Fruit fly (Drosophila melanogaster) whole organism: ENCODE results near the gene Cadps.

ENCODE experiments used
- CG8478 ChIP-seq: fragments of >200 bp; optimal IDR thresholded peaks from 2 replicates; lab custom pipeline; 2018; ENCODE audit warnings: inconsistent platforms
- Dll ChIP-seq: fragments of >200 bp; optimal IDR thresholded peaks from 2 replicates; lab custom pipeline; 2017
- EcR ChIP-seq, 2 experiments: fragments of >200 bp; optimal IDR thresholded peaks; 2 replicates each; lab custom pipeline; 2017; ENCODE audit warnings: missing biosample characterization in 2 of 2, missing genetic modification characterization in 2 of 2, missing genetic modification reagents in 2 of 2
- pan ChIP-seq: fragments of >200 bp; optimal IDR thresholded peaks from 2 replicates; lab custom pipeline; 2017
- psq ChIP-seq: fragments of >200 bp; optimal IDR thresholded peaks from 2 replicates; lab custom pipeline; 2017
- usp ChIP-seq: fragments of >200 bp; optimal IDR thresholded peaks from 2 replicates; lab custom pipeline; 2017; ENCODE audit warnings: missing biosample characterization, missing genetic modification characterization, mixed read lengths

Cadps gene

DNA sequence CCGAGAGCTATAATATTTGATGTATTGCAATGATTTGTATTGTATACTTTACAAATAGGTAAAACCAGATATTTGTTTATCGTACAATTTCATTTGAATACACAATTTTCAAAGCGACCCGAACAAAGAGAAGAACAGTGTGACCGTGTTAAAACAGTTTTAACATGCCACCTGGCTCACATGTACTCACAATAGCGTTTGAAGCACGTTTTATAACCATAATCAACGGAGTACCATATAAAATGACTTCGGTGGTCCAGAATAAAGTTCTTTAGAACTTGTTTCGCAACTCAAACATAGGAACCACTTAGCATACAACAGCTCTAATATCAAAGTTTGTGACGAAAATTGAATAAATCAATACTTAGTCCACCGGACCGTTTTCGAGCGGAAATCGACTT, at the start of gene Cadps, which contains the start of gene Dyrk3:
Cadps (plus strand) TSS at position 274 of the 401 bp plus-strand sequence.
Dyrk3 (minus strand) TSS at position 150 of the 401 bp plus-strand sequence.
- TF ChIP-seq psq (lab: Kevin White, UChicago) (no peak), Dll (no peak), pan (lab: Kevin White, UChicago) (no peak), EcR (GFP tag; optimal IDR thresholded peaks at IDR 0.05; lab: Kevin White, UChicago) (no peak), CG8478 (lab: Kevin White, UChicago) (no peak), usp (GFP tag; lab: Kevin White, UChicago) (no peak)

DNA sequence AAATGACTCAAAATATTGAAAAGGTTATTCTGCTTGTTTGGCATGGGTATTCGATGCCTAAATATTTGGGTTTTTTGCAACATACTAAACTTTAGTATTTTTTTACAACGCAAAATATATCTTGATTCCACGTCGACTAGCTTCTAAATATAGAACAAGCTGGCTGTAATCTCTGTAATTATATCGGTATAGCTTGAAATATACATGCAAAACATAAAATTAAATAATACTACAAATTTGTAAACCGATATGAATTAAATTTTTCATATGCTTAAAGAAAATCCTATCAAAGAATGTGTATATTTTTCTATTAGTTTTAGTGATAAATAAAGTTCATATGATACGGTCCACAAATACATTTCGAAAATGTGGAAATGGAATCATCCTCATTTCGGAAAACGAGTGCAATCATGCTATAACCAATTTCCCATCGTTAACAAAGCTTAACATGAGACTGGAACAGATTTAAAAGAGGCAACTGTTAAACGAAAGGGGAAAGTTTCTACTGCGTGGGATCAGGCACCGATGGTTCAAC, 49.0 kb upstream of the Cadps start, which contains the start of gene pho:
pho (minus strand) TSS at position 38 of the 535 bp plus-strand sequence.
- no peak for TF ChIP-seq EcR (GFP tag; optimal IDR thresholded peaks at IDR 0.05; lab: Kevin White, UChicago)
- TF ChIP-seq usp (GFP tag; lab: Kevin White, UChicago): no peak
- TF ChIP-seq Dll: no peak
- TF ChIP-seq pan (lab: Kevin White, UChicago): no peak
- TF ChIP-seq psq (lab: Kevin White, UChicago): no peak
- no peak for TF ChIP-seq CG8478 (lab: Kevin White, UChicago)

DNA sequence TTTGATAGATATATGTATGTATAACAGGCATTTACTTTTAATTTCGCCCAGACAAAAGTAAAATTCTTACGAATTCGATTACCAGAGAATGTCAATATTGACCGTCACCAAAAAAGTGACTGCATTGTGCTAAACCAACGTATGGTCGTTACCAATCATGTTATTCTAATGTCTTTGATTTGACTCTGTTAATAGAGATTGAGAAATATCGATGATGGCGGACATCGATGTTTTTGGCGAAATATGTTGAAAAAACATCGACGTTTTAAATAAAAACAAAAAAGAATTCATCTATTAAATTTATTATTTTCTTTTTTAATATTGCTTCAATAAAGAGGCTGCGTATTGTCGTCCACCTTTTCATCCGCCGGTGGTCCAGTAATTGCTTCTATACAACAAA, 47.8 kb upstream of the Cadps start:
- TF ChIP-seq psq (lab: Kevin White, UChicago) (no peak), usp (GFP tag; lab: Kevin White, UChicago) (no peak), EcR (GFP tag; optimal IDR thresholded peaks at IDR 0.05; lab: Kevin White, UChicago) (no peak), Dll (no peak), pan (lab: Kevin White, UChicago) (no peak), CG8478 (lab: Kevin White, UChicago) (no peak)

DNA sequence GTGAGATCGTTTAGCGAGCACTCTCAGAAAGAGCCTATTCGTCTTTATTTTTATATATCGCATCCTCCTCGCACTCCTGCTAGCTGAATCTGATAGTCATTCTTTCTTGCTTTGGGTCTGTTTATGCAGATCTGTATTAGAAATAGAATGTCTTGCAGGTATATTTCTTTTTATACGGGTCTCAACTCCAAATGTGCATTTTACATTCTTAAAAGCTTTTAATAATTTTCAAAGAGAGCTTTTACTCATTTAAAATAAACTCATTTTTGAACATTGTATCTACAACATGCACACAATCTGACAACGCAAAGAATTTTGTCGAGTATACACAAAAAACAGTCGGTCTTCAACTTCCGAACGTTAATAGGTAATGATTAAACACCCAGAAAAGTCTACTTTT, 45.2 kb upstream of the Cadps start, which contains the start of gene CG33521:
CG33521 (plus strand) TSS at position 301 of the 400 bp plus-strand sequence.
- TF ChIP-seq CG8478 (lab: Kevin White, UChicago) (no peak), Dll (no peak), usp (GFP tag; lab: Kevin White, UChicago) (no peak), pan (lab: Kevin White, UChicago) (no peak), psq (lab: Kevin White, UChicago) (no peak), EcR (GFP tag; optimal IDR thresholded peaks at IDR 0.05; lab: Kevin White, UChicago) (no peak)

dm6 chr4:1186828-1187227, 43.8 kb upstream of the Cadps start:
- TF ChIP-seq psq (lab: Kevin White, UChicago) (no peak), EcR (GFP tag; optimal IDR thresholded peaks at IDR 0.05; lab: Kevin White, UChicago) (no peak), usp (GFP tag; lab: Kevin White, UChicago) (no peak), Dll (no peak), pan (lab: Kevin White, UChicago) (no peak), CG8478 (lab: Kevin White, UChicago) (no peak)

- TF ChIP-seq psq (lab: Kevin White, UChicago): no peak
- TF ChIP-seq Dll: no peak
- no peak for TF ChIP-seq EcR (GFP tag; optimal IDR thresholded peaks at IDR 0.05; lab: Kevin White, UChicago)
- TF ChIP-seq usp (GFP tag; lab: Kevin White, UChicago): no peak
- no peak for TF ChIP-seq CG8478 (lab: Kevin White, UChicago)
- TF ChIP-seq pan (lab: Kevin White, UChicago): no peak
These were observed 39.0 kb upstream of the Cadps start for dm6 chr4:1191630-1192029.

dm6 chr4:1196653-1197161, 33.9 kb upstream of the Cadps start, which contains the start of gene PIP4K:
Gene PIP4K (minus strand): TSS chr4:1196848.
- no peak for TF ChIP-seq usp (GFP tag; lab: Kevin White, UChicago)
- TF ChIP-seq CG8478 (lab: Kevin White, UChicago): no peak
- TF ChIP-seq psq (lab: Kevin White, UChicago): no peak

DNA sequence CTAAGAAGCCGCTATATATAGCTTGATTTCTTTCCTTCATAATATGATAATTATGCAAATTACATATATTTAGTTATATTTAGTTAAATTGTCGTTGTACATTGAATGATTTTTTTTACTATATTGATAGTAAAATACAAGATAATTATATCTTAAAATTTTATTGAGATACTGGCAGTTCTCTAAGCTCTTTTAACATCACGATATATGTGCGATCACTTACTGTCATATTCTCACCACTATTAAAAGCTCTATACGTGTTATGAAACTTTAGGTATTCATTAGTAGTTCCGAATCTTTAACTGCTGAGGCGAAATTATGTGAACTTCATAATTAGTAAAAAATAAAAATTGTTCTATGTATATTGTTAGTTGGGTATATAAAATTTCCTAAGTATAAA, 32.0 kb upstream of the Cadps start, which contains the start of gene Mitf:
Mitf (plus strand) TSS at position 254 of the 400 bp plus-strand sequence.
- TF ChIP-seq EcR (GFP tag; optimal IDR thresholded peaks at IDR 0.05; lab: Kevin White, UChicago) (no peak), usp (GFP tag; lab: Kevin White, UChicago) (no peak), psq (lab: Kevin White, UChicago) (no peak), Dll (no peak), CG8478 (lab: Kevin White, UChicago) (no peak), pan (lab: Kevin White, UChicago) (no peak)

DNA sequence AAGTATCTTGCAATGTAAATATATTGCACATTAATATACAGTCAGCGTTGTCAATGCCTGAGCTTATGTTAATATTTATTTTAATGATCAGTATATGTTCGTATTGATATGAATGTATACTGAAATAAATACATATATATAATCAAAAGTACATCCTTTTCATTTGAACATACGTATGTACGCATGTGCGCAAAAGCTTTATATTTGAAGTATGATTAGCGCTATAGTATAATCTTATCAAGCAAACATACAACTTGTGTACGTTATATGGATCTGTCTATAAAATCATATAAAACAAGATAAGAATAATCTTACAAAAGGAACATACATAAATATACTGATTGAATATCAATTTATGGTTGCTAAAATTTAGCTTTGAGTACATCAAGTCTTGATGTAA, 31.5 kb upstream of the Cadps start:
- no peak for TF ChIP-seq CG8478 (lab: Kevin White, UChicago)
- no peak for TF ChIP-seq Dll
- no peak for TF ChIP-seq pan (lab: Kevin White, UChicago)
- no peak for TF ChIP-seq psq (lab: Kevin White, UChicago)
- no peak for TF ChIP-seq usp (GFP tag; lab: Kevin White, UChicago)
- no peak for TF ChIP-seq EcR (GFP tag; optimal IDR thresholded peaks at IDR 0.05; lab: Kevin White, UChicago)

- TF ChIP-seq Dll (no peak), psq (lab: Kevin White, UChicago) (no peak), usp (GFP tag; lab: Kevin White, UChicago) (no peak), EcR (GFP tag; optimal IDR thresholded peaks at IDR 0.05; lab: Kevin White, UChicago) (no peak), pan (lab: Kevin White, UChicago) (no peak), CG8478 (lab: Kevin White, UChicago) (no peak)
These were observed 11.8 kb upstream of the Cadps start for dm6 chr4:1218723-1219398.

DNA sequence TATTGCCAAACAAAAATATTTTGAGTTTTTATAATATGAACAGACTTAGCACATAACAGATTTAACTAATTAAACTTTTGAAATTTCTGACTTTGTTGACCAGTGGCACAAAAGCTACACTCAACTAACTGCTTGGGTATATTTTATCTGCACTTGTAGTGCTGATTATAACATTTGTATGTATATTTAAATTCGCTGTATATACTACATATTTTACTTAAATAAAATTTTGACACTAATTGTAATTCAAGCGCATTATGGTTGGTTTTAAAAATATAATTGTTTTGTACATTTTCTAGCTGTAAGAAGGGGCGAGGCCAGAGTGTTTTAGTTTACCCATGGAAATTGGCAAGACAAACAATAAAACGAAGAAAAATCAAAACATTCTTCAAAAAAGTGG, 6.4 kb upstream of the Cadps start:
- no peak for TF ChIP-seq usp (GFP tag; lab: Kevin White, UChicago)
- TF ChIP-seq EcR (GFP tag; optimal IDR thresholded peaks at IDR 0.05; lab: Kevin White, UChicago): no peak
- no peak for TF ChIP-seq psq (lab: Kevin White, UChicago)
- no peak for TF ChIP-seq pan (lab: Kevin White, UChicago)
- no peak for TF ChIP-seq CG8478 (lab: Kevin White, UChicago)
- TF ChIP-seq Dll: no peak
